Fruit fly (Drosophila melanogaster) whole organism: ENCODE results near the gene Pdzd8.

Experiments
- CG8478 ChIP-seq: fragments of >200 bp; optimal IDR thresholded peaks from 2 replicates; lab custom pipeline; 2018; ENCODE audit warnings: inconsistent platforms
- Dll ChIP-seq: fragments of >200 bp; optimal IDR thresholded peaks from 2 replicates; lab custom pipeline; 2017
- EcR ChIP-seq, 2 experiments: fragments of >200 bp; optimal IDR thresholded peaks; 2 replicates each; lab custom pipeline; 2017; ENCODE audit warnings: missing biosample characterization in 2 of 2, missing genetic modification characterization in 2 of 2, missing genetic modification reagents in 2 of 2
- pan ChIP-seq: fragments of >200 bp; optimal IDR thresholded peaks from 2 replicates; lab custom pipeline; 2017
- psq ChIP-seq: fragments of >200 bp; optimal IDR thresholded peaks from 2 replicates; lab custom pipeline; 2017
- usp ChIP-seq: fragments of >200 bp; optimal IDR thresholded peaks from 2 replicates; lab custom pipeline; 2017; ENCODE audit warnings: missing biosample characterization, missing genetic modification characterization, mixed read lengths

Gene Pdzd8

dm6 chrX:11930726-11931125 lies at the start of gene Pdzd8:
TSS of gene Pdzd8 (minus strand) at chrX:11930850.
- TF ChIP-seq psq (no peak), CG8478 (no peak), pan (lab: Kevin White, UChicago) (no peak), Dll (lab: Kevin White, UChicago) (no peak), usp (GFP tag; lab: Kevin White, UChicago) (no peak), EcR (GFP tag; optimal IDR thresholded peaks at IDR 0.05; lab: Kevin White, UChicago) (no peak)

dm6 chrX:11925213-11925612 lies 5.4 kb downstream of the Pdzd8 start:
- TF ChIP-seq EcR (GFP tag; optimal IDR thresholded peaks at IDR 0.05; lab: Kevin White, UChicago) (no peak), psq (no peak)

DNA sequence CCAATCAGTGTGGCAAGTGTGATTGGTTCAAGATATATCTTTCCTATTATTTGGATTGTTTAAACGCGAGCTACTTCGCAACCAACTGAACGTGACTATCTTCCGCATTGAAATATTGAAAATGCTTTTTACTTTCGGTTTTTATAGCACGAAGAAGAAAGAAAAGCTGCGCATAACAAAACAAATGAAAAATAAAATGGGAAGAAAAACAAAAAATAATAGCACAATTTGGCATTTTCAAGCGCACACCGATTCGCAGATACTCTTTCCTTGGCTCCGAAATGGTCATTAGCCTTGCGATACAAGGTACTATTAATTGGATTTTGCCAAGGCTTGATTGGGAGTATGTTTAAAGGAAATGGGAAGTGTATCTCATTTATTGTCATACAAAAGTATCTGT lies 6.1 kb downstream of the Pdzd8 start, which contains the start of gene Sclp:
TSS of gene Sclp (minus strand) at position 101 of the 400 bp plus-strand sequence.
- no peak for TF ChIP-seq usp (GFP tag; lab: Kevin White, UChicago)
- TF ChIP-seq CG8478, result no peak
- no peak for TF ChIP-seq pan (lab: Kevin White, UChicago)
- no peak for TF ChIP-seq Dll (lab: Kevin White, UChicago)
- TF ChIP-seq EcR (GFP tag; optimal IDR thresholded peaks at IDR 0.05; lab: Kevin White, UChicago), result no peak

DNA sequence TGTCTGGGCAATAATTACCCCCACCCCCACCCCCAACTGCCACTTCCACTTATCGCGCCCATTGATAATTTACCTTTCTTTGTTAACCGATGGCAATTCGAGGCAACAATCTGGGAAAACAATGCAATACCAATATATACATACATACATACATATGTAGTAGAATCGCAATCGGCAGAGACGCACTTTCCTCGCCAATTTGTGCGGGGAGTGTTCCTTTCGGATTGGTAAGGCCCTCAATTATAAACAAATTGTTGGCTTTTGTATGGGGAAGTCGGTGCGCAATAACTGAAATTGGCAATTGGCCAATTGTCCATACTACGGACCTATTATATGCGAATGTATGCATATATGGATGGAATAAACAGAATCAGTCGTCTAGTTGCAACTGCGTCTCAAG lies 7.0 kb downstream of the Pdzd8 start:
- no peak for TF ChIP-seq EcR (GFP tag; optimal IDR thresholded peaks at IDR 0.05; lab: Kevin White, UChicago)
- no peak for TF ChIP-seq Dll (lab: Kevin White, UChicago)
- no peak for TF ChIP-seq pan (lab: Kevin White, UChicago)
- no peak for TF ChIP-seq psq
- no peak for TF ChIP-seq CG8478
- TF ChIP-seq usp (GFP tag; lab: Kevin White, UChicago), result no peak

dm6 chrX:11922650-11923237 lies 7.9 kb downstream of the Pdzd8 start:
- TF ChIP-seq CG8478, result no peak

dm6 chrX:11920959-11921358 lies 9.7 kb downstream of the Pdzd8 start:
- TF ChIP-seq EcR (GFP tag; optimal IDR thresholded peaks at IDR 0.05; lab: Kevin White, UChicago) (no peak), usp (GFP tag; lab: Kevin White, UChicago) (no peak)

DNA sequence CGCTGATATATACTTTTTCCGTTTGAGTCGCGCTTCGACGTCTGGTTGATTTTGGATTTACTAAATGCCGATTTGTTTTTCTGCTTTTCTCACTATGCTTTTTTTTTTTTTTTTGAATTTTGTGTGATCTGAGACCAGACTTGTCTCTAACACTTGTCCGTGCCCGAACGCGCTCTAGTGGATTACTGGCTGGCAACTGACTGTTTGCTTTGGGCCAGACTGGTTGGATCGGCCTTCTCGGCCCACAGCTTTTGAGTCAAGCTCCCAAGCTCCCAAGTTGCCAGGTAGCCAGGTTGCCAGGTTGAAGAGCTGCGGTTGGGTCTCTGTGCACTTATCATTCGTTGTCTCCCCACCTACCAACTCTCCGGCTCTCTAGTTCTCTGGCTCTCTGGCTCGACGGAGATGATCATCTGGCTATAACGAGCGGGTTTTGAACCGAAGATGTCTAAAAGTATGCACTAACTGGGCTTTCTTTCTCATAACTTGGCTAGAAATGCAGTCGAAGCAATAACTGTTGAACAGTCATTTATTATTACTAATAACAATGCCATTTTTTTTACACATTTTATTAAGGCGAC lies 13.5 kb downstream of the Pdzd8 start, which contains the start of gene pot:
TSS of gene pot (minus strand) at position 205 of the 578 bp plus-strand sequence.
- TF ChIP-seq CG8478 (no peak), pan (lab: Kevin White, UChicago) (no peak)

DNA sequence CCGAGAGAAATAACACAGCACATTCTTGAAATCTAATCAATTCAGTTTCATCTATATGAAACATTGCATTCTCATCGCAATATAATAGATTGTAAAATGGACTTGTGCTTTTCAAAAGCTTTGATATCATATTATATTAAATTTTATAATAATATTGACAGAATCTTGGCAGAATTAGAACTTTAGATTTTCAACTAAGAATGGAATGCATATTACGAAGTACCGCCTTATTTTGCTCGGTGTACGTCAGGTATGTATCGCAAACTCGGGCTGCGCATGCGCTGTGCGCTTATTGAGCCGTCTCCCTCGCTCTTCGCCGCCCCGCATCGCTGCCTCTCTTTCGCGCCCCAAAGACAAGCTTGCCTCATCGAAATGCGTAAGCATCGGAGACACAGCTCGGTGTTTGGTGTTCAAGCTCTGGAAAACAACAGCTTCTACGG lies 15.5 kb downstream of the Pdzd8 start:
- no peak for TF ChIP-seq pan (lab: Kevin White, UChicago)
- no peak for TF ChIP-seq CG8478
- TF ChIP-seq psq, result no peak
- no peak for TF ChIP-seq EcR (GFP tag; optimal IDR thresholded peaks at IDR 0.05; lab: Kevin White, UChicago)
- TF ChIP-seq usp (GFP tag; lab: Kevin White, UChicago), result no peak
- TF ChIP-seq Dll (lab: Kevin White, UChicago), result no peak

DNA sequence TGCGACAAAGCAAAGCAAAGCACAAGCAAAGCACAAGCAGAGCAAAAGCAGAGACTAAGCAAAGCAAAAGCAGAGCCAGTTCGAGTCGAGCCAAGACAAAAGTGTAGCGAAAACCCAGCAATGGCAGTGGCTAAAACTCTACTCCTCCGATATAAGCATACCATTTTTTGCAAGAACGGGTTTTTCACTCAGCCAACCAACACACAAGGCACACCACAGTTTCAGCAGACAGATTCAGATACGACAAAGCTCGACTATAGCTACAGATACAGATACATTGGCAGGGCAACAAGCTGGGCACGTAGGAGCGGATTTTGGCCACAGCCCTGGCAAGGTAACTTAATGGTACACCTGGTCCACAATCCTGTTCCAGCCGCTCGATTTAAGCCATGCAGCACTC lies 17.1 kb downstream of the Pdzd8 start:
- no peak for TF ChIP-seq psq
- TF ChIP-seq usp (GFP tag; lab: Kevin White, UChicago), result no peak
- no peak for TF ChIP-seq CG8478
- TF ChIP-seq EcR (GFP tag; optimal IDR thresholded peaks at IDR 0.05; lab: Kevin White, UChicago), result no peak
- TF ChIP-seq Dll (lab: Kevin White, UChicago), result no peak
- TF ChIP-seq pan (lab: Kevin White, UChicago), result no peak

- TF ChIP-seq pan (lab: Kevin White, UChicago), result no peak
- no peak for TF ChIP-seq usp (GFP tag; lab: Kevin White, UChicago)
- TF ChIP-seq CG8478, result no peak
- TF ChIP-seq EcR (GFP tag; optimal IDR thresholded peaks at IDR 0.05; lab: Kevin White, UChicago), result no peak
- no peak for TF ChIP-seq psq
- no peak for TF ChIP-seq Dll (lab: Kevin White, UChicago)
These were observed 23.8 kb downstream of the Pdzd8 start, which contains the start of gene CG43156 for dm6 chrX:11906818-11907281. TSS of gene CG43156 (minus strand) at chrX:11906868.

DNA sequence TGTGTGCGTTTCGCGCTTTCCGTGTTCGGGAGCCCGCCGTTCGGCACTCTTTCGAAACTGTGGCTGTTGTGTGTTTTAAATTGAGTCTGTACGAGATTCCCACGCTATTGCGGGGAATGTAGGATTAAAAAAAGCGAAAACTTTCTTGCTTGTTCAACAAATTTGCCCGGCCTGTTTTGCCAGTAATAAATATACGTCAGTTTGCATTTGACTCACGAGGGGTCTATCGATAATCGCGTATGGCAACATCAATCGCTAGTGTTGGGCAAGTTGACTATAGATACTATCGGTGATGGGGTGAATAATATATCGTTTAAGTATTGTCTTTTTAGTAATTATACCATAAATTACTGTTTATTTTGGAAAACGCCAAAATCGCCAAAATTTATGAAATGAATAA lies 25.5 kb downstream of the Pdzd8 start, which contains the start of gene Upf1:
TSS of gene Upf1 (minus strand) at position 228 of the 400 bp plus-strand sequence.
- TF ChIP-seq usp (GFP tag; lab: Kevin White, UChicago) (no peak), Dll (lab: Kevin White, UChicago) (no peak), pan (lab: Kevin White, UChicago) (no peak), psq (no peak), EcR (GFP tag; optimal IDR thresholded peaks at IDR 0.05; lab: Kevin White, UChicago) (no peak), CG8478 (no peak)

dm6 chrX:11895141-11895540 lies 35.5 kb downstream of the Pdzd8 start:
- TF ChIP-seq EcR (GFP tag; optimal IDR thresholded peaks at IDR 0.05; lab: Kevin White, UChicago) (no peak), usp (GFP tag; lab: Kevin White, UChicago) (no peak), psq (no peak), pan (lab: Kevin White, UChicago) (no peak), CG8478 (no peak), Dll (lab: Kevin White, UChicago) (no peak)

- TF ChIP-seq pan (lab: Kevin White, UChicago) (no peak), Dll (lab: Kevin White, UChicago) (no peak), EcR (GFP tag; optimal IDR thresholded peaks at IDR 0.05; lab: Kevin White, UChicago) (no peak), CG8478 (no peak), psq (no peak), usp (GFP tag; lab: Kevin White, UChicago) (no peak)
These were observed 36.5 kb downstream of the Pdzd8 start for dm6 chrX:11894198-11894597.
